Fruit fly (Drosophila melanogaster) S2 (cell line): ENCODE measurements around the gene IntS2.

Source experiments
- CG8478 ChIP-seq: fragments of >200 bp; optimal IDR thresholded peaks from 2 replicates; lab custom pipeline; 2018
- CTCF ChIP-seq, 2 experiments: fragments of >200 bp; optimal IDR thresholded peaks; 2 replicates each; lab custom pipeline; 2018

Gene IntS2

DNA sequence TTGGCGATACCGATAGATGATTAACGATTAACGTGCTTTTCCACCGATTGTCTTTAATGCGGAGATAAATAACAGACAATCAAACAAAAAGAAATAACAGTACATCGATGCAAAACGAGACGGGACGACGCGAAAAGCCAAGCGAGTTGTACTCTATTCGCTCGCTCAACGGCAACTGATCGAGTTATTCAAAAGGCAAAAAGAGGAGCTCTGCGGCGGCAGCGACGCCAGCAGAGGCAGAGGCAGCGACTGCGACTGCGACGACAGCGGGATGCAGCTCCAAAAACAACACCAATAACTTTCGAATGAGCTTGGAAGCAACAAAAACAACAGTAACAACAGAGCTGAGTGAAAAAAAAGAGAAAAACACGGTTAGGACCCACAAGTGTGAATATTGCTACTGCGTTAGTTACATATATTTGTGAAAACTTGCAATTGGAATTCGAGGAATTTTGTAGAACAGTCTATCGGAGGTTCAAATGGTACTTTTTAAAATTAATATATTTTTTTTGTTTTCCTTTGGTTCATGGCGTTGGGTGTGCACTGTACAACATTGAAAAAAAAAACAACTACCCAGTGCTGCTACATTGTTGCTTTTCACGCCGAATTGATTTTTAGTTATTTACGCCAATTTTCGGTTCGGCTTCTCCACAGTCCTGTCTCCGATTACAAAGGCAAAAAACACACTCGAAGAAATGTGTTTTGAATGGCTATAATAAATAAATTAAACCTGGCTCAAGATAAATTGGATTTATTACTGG lies 26.3 kb upstream of the IntS2 start:
- TF ChIP-seq CG8478 (lab: Kevin White, UChicago): no peak

DNA sequence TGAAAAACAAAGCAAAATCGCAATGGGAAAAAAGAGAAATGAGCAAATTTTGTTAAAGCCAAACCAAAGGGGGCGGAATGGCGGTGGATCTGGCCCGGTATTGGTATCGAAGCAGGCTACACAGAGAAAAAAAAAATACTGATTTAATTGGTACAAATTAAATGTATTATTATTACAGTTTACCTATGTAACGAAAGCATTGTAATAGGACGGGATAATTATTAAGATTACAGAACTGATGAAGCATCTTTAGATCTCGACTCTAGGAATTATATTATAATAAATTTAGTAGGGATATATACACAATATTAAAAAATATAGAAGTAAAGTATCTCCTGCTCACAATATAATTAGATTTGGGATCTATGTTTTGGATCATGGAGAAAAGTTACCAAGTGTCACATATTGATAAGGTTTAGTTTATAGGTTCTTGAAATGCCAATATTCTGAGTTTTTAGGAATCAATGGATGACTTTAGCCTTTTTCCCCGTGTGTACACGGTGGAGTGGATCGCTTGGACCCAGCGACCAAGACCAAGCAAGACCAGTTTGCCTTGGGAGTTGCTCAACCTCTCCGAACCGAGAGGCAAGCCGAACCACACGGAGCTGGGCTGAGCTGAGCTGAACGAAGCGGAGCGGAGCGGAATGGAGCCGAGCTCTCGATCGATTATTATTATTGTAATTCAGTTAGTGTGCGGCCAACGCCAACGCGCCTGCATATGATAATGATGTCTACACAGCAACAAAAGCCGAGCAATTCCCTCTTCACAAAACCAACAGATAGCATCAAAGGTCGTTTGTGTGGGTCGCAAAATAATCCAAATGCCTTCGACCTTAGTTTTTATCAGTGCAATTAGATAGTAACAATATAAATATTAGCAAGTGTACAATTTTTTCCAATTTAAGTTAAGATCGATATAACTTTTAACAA lies 23.3 kb upstream of the IntS2 start:
- TF ChIP-seq CTCF (optimal IDR thresholded peaks at IDR 0.05; lab: Kevin White, UChicago) (no peak), CG8478 (lab: Kevin White, UChicago) (no peak)

DNA sequence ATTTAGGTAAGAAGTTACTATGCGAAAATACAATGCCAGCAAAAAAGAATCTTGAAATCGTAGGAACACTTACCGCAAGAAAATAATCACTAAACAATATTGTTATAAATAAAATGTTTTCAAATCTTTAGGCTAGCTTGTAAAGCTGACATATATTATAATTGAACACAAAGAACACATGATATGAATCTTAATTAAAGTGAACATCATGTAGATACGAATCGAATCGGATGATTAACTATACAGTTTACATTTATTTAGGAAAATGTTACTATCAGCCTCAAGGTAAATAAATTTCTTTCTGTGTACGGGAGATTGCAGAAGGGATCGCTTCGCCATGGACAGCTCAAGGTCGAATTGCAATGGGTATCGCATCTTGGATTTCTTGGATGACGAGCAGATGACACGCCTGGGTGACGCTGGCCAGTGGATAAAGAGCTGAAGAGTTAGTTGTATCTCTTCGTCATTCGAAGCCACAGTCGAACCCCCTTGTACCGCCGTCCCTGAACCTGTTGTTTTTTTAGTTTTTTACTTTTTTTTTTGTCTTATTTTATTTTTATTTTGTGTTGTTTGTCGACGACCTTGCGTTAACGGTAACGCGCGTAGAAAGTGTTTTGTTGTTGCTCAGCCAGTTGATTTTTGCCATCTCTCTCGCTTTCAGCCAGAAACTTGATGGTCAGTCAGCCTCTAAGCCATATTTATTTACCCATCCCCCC lies 21.5 kb upstream of the IntS2 start:
- no peak for TF ChIP-seq CTCF (optimal IDR thresholded peaks at IDR 0.05; lab: Kevin White, UChicago)
- TF ChIP-seq CG8478 (lab: Kevin White, UChicago): no peak

DNA sequence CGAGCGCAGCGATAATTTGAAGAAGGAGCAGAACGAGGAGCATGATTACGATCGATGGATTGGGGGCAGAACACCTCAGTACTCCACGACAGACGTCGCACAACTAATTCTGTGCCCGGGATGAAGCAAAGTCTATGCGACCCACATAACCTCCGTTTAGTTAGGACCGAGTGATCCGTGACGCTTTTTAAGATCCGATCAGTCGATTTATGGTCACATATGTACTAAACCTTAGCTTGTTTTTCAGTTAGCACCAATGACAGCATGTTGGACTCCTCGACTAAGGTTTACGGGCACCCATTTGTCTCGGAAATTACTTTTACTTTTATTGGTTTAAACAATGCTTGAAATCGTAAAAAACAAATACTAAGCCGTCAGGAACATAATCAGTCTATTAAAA lies 15.2 kb upstream of the IntS2 start, which contains the start of gene CG12990:
TSS of gene CG12990 (minus strand) at position 101 of the 400 bp plus-strand sequence.
- TF ChIP-seq CTCF (optimal IDR thresholded peaks at IDR 0.05; lab: Kevin White, UChicago): no peak
- no peak for TF ChIP-seq CG8478 (lab: Kevin White, UChicago)

DNA sequence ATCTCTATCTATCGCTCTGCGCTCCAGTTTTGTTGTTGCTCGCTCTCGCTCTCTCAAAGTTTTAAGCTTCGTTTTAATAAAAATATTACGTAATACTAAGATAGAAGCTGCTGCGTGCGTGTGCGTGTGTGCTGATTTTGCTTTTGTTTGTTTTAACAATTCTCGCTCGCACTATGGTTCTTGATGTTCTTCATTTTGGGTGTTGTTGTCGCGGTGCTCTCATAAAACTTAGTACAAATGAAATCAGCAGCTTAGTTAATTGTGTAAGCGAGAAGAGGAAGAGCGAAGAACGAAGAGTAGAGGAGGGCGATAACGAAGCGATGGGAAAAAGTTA lies 2.5 kb upstream of the IntS2 start:
- no peak for TF ChIP-seq CG8478 (lab: Kevin White, UChicago)
- TF ChIP-seq CTCF (optimal IDR thresholded peaks at IDR 0.05; lab: Kevin White, UChicago): no peak

DNA sequence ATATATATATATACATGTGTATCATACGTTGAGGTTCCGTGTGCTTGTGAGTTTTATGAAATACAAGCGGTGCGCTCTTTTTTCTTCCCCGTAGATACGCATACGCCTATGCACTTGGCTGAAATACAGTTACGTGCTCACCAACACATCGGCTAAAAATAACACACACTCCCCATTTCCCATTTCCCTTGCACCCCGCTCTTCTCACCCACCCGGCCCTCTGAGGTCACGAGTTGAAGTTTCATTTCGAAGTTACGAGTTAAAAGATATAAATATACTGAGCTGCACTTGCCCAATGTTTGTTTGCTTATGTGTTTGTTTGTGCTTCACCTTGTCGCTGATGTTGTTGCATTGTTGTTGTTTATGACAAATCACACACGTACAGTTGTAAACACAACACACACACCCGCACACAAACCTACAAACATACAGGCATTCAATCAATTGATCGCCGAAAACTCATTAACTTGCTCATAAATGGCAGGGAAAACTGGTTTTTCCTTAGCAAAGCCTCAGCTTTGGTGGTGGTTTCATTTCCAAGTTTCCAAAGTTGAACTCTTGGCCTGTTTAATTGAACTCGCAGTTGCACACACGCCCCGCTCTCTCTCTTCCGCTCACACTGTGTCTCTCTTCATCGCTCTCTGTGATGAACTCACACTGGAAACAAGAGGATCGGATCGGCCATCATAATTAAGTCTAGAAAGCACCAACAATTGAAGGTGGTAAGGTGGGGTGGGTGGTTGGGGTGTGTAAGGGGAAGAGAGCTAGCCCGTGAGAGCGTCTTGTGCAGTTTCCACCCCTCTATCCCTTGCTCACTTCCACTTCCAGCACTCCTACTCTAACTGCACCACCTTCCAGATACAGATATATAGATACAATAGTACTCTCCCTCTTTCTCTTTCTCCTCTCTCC lies 1.8 kb upstream of the IntS2 start:
- TF ChIP-seq CTCF (optimal IDR thresholded peaks at IDR 0.05; lab: Kevin White, UChicago) (peak in 1 of 2 experiments; percentile 5), CG8478 (lab: Kevin White, UChicago) (no peak)

DNA sequence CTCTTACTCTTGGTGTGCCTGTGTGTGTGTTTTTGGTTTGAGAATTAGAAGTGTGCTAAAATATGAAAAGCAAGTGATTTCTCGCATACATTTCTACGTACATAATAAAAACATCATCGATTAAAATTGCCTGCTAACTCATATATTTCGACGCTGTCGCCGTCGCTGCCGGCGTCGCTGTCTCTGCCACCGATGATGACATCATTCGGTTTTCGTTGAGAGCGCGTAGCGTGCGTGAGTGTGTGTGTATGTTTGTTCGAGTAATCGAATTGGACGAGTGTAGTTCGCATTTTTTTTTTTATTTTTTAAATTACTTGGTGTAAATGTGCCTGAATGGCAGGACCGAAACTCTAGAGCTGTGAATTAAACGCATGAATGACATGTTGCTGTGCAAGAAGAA lies 1.1 kb upstream of the IntS2 start:
- TF ChIP-seq CTCF (optimal IDR thresholded peaks at IDR 0.05; lab: Kevin White, UChicago) (no peak), CG8478 (lab: Kevin White, UChicago) (no peak)

DNA sequence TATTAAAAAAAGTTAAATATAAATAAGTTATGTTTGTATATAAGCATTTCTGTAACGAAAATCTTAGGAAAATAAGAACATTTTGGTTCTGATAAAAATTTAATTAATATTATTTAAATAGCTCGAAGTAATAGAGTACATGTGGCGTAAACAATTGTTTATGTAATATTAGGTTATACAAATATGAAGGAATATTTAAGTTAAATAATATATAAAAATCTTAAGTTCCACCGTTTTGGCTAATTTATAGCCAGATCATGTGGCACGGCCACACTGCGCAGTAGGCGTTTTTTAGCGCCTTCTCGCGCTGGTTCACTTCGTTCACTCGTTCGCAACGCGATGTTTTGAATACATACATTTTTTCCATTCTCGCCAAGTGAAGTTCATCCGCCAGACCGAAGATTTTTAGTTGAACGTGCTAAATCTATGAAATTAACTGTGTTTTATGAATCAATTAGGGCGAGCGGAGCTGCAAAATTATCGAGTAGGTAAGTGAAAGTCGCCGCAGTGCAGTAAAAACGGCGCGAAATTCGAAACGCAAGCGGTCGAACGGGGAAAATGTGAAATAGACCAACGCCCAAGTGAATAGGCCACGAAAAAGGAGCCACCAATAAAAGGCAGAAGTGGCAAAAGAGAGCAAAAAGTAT lies 555 bp upstream of the IntS2 start, which contains the start of gene beta-Spec:
TSS of gene beta-Spec (plus strand) at position 323 of the 647 bp plus-strand sequence.
- no peak for TF ChIP-seq CTCF (optimal IDR thresholded peaks at IDR 0.05; lab: Kevin White, UChicago)
- no peak for TF ChIP-seq CG8478 (lab: Kevin White, UChicago)

DNA sequence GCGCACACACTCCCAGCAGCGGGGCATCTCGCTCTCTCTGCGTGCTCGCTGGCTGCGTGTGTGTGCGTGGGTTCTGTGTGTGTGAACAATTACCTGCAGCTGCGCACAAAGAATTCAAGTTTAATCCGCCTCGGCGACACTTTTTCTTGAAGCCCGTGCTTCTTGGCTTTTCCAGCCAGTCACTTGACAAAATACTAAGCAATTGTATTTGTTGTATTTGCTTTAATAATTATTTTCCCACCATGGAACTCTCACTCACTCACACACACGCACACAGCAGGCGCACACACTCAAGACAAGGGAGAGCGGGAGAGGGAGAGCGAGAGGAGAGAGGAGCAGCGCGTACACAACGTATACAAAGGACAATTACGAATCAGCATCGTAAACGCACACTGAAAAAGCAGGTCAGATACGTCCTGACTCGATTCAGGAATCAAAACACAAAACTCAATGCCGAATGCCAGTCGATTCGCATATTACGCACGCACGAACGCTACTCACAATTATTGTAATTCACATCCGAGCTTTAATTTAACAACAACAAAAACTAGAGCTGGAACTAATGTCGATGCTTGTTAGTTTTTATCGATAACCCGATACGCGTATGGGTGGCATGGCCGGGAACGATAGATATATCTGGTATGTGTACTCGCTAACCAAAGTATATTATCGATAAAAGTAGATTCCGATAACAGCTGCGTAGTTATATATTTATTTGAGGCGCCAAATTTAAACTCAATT lies 4.5 kb downstream of the IntS2 start, which contains the start of gene RhoGAPp190:
TSS of gene RhoGAPp190 (minus strand) at position 565 of the 741 bp plus-strand sequence.
- TF ChIP-seq CG8478 (lab: Kevin White, UChicago) (no peak), CTCF (optimal IDR thresholded peaks at IDR 0.05; lab: Kevin White, UChicago) (peak in 1 of 2 experiments; percentile 10)

DNA sequence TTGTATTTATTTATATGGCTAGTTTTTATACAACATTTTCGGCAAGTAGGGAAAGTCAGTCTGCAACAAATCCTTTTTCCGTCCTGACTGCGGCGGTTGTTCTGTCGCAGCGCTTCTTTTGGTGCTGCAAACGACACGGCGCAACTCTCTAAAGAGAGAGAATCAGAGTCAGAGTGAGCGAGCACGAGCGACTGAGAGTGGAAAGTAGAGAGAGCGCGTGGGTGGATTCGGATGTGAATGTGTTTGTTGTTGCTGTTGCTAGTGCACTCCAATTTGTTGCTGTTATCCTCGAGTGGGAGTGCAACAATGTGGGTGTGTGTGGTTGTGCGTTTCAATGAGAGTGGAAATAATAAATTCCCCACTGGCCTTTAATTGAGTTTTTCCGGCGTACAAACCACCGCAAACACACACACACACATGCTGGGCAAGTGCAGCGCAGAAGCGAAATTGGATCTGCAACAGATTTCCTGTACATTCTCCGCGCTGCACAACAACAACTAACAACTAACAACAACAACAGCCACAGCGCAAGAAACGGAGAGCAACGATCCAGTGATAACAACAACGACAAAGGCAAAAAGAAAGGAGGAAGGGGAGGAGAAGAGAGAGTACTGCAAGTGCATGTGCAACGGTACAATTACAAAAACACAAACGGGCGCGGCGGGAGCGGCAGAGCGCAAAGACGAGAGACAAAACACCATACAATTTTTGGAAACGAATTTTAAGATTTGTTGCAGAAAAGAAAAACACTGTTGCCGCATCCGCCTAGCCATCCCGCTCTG lies 5.2 kb downstream of the IntS2 start:
- TF ChIP-seq CG8478 (lab: Kevin White, UChicago): no peak
- TF ChIP-seq CTCF (optimal IDR thresholded peaks at IDR 0.05; lab: Kevin White, UChicago): no peak

DNA sequence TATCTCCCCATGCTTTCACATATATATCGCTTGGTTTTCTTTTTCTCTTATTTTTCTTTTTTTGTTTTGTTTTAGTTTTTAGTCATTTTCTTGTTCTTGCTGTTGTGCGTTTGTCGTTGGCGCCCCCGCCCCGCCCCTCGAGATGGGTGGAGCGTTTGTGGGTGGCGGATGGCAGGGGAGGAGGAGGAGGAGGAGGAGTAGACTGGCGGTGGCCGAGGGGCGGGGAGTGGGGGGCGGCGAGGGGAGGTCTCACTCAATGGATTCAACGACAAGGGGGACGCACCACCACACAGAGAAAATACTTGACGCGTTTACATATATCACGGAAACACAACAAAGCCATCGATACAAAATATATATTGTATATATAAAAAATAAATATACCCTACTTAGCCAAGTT lies 15.8 kb downstream of the IntS2 start:
- TF ChIP-seq CTCF (optimal IDR thresholded peaks at IDR 0.05; lab: Kevin White, UChicago) (no peak), CG8478 (lab: Kevin White, UChicago) (no peak)

DNA sequence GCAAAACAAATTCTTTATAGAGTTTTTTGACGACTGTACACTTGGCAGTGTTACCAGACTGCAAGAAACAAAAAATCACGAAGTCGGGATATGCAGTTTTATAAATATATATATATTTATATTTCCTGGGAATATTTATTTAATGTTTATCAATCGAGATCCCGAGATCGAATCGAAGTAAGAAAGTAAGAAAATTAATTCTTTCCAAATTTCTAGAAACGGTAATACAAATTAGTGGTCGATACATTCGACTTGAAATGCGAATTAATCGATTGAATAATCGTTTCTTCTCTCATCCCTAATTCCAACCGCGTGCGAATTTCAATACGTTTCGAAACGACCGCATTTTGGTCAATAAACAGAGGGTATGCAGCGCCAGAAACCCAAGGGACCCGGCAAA lies 20.6 kb downstream of the IntS2 start, which contains the start of the genes CG8289 and CG5800:
TSS of gene CG8289 (minus strand) at position 44 of the 400 bp plus-strand sequence.
TSS of gene CG5800 (plus strand) at position 281 of the 400 bp plus-strand sequence.
- TF ChIP-seq CTCF (optimal IDR thresholded peaks at IDR 0.05; lab: Kevin White, UChicago) (no peak), CG8478 (lab: Kevin White, UChicago) (no peak)
